Worm (Caenorhabditis elegans): ENCODE data around the gene lgc-14.

ce11 chrX:12146453-12147085, 35.3 kb downstream of the lgc-14 start, which contains the start of gene pycr-1:
- TF ChIP-seq eyg-1 (tag; optimal IDR thresholded peaks at IDR 0.05) (no peak), hlh-13 (GFP tag; optimal IDR thresholded peaks at IDR 0.05) (no peak), pha-4 (tag; optimal IDR thresholded peaks at IDR 0.05) (no peak), fkh-10 (GFP tag; optimal IDR thresholded peaks at IDR 0.05) (no peak), npax-4 (tag; optimal IDR thresholded peaks at IDR 0.05) (no peak), hlh-30 (tag; optimal IDR thresholded peaks at IDR 0.05; ENCODE audit: insufficient read depth) (no peak), ets-4 (tag; optimal IDR thresholded peaks at IDR 0.05) (no peak), ceh-9 (tag; optimal IDR thresholded peaks at IDR 0.05) (no peak), mec-3 (tag; optimal IDR thresholded peaks at IDR 0.05; ENCODE audit: borderline replicate concordance) (no peak)
